Worm (Caenorhabditis elegans) whole organism, L4 larva: ENCODE measurements around the gene ZK686.2.

Experiments used
- F26F4.8 ChIP-seq: fragments of 200-800 bp; sonication (Bioruptor generic); conservative IDR thresholded peaks from 2 replicates; pipeline ENCODE4 v1.3.6; 2022; ENCODE audit warnings: missing genetic modification characterization, missing compliant biosample characterization
- F37D6.2 ChIP-seq: sonication (generic microtip); optimal IDR thresholded peaks from 2 replicates; lab custom pipeline; 2016; ENCODE audit warnings: mild to moderate bottlenecking, missing genetic modification characterization, missing compliant biosample characterization
- R02D3.7 ChIP-seq: fragments of 150-350 bp; sonication (generic microtip); optimal IDR thresholded peaks from 3 replicates; lab custom pipeline; 2014; ENCODE audit warnings: missing biosample characterization, missing genetic modification characterization
- T20F7.1 ChIP-seq: fragments of 200-800 bp; sonication (Bioruptor generic); optimal IDR thresholded peaks from 2 replicates; lab custom pipeline; 2018; ENCODE audit warnings: mild to moderate bottlenecking, missing genetic modification characterization, missing compliant biosample characterization
- Y105C5A.15 ChIP-seq: fragments of 200-800 bp; sonication (Bioruptor generic); IDR thresholded peaks from 2 replicates; pipeline ENCODE4 v1.3.6; 2022; ENCODE audit warnings: missing genetic modification characterization, missing compliant biosample characterization
- aha-1 ChIP-seq: fragments of 150-350 bp; peaks from one replicate; lab custom pipeline; 2014; ENCODE audit warnings: missing biosample characterization, missing genetic modification characterization
- ceh-20 ChIP-seq: fragments of 200-800 bp; sonication (Bioruptor generic); IDR thresholded peaks from 2 replicates; pipeline ENCODE4 v1.3.6; 2022; ENCODE audit warnings: missing genetic modification reagents, missing genetic modification characterization, missing compliant biosample characterization
- ces-1 ChIP-seq: fragments of 150-350 bp; sonication (generic microtip); optimal IDR thresholded peaks from 4 replicates; lab custom pipeline; 2014; ENCODE audit warnings: missing biosample characterization, missing genetic modification reagents, missing genetic modification characterization
- ctbp-1 ChIP-seq: fragments of 200-800 bp; sonication (Bioruptor generic); IDR thresholded peaks from 2 replicates; pipeline ENCODE4 v1.3.6; 2022; ENCODE audit warnings: missing genetic modification reagents, missing genetic modification characterization, missing compliant biosample characterization
- dmd-6 ChIP-seq: fragments of 200-800 bp; sonication (Bioruptor generic); IDR thresholded peaks from 2 replicates; pipeline ENCODE4 v1.3.6; 2022; ENCODE audit warnings: missing genetic modification reagents, missing genetic modification characterization, missing compliant biosample characterization
- dmd-8 ChIP-seq: fragments of 200-800 bp; sonication (Bioruptor generic); IDR thresholded peaks from 2 replicates; pipeline ENCODE4 v1.3.6; 2022; ENCODE audit warnings: missing genetic modification characterization, missing compliant biosample characterization
- duxl-1 ChIP-seq: sonication (generic microtip); optimal IDR thresholded peaks from 2 replicates; lab custom pipeline; 2016; ENCODE audit warnings: mild to moderate bottlenecking, missing genetic modification characterization, moderate library complexity, missing compliant biosample characterization; ENCODE audit not compliant: poor library complexity
- dve-1 ChIP-seq: sonication (generic microtip); optimal IDR thresholded peaks from 2 replicates; lab custom pipeline; 2017; ENCODE audit warnings: antibody characterized with exemption, mild to moderate bottlenecking, missing genetic modification characterization, missing compliant biosample characterization; ENCODE audit not compliant: insufficient read depth
- egl-27 ChIP-seq: sonication (generic microtip); optimal IDR thresholded peaks from 3 replicates; lab custom pipeline; 2017; ENCODE audit warnings: missing biosample characterization, missing genetic modification reagents, missing genetic modification characterization
- egl-43 ChIP-seq: fragments of 200-800 bp; sonication (Bioruptor generic); IDR thresholded peaks from 2 replicates; pipeline ENCODE4 v1.3.6; 2022; ENCODE audit warnings: missing genetic modification reagents, missing genetic modification characterization, missing compliant biosample characterization
- fkh-10 ChIP-seq: fragments of 150-350 bp; optimal IDR thresholded peaks from 2 replicates; lab custom pipeline; 2014; ENCODE audit warnings: missing biosample characterization, missing genetic modification reagents, missing genetic modification characterization
- gei-8 ChIP-seq: fragments of 200-800 bp; sonication (Bioruptor generic); optimal IDR thresholded peaks from 2 replicates; lab custom pipeline; 2018; ENCODE audit warnings: mild to moderate bottlenecking, missing genetic modification characterization, missing compliant biosample characterization
- hlh-30 ChIP-seq: sonication (generic microtip); optimal IDR thresholded peaks from 2 replicates; lab custom pipeline; 2017; ENCODE audit warnings: antibody characterized with exemption, mild to moderate bottlenecking, missing genetic modification characterization, missing compliant biosample characterization; ENCODE audit not compliant: insufficient read depth
- hmg-1.1 ChIP-seq: fragments of 200-800 bp; sonication (Bioruptor generic); IDR thresholded peaks from 2 replicates; pipeline ENCODE4 v1.3.6; 2022; ENCODE audit warnings: missing genetic modification reagents, missing genetic modification characterization, missing compliant biosample characterization
- lin-38 ChIP-seq: fragments of 200-800 bp; sonication (Bioruptor generic); IDR thresholded peaks from 2 replicates; pipeline ENCODE4 v1.3.6; 2022; ENCODE audit warnings: missing genetic modification reagents, missing genetic modification characterization, missing compliant biosample characterization
- lsy-2 ChIP-seq, 2 experiments: fragments of 150-350 bp in 1 of 2; sonication (generic microtip) in 1 of 2; optimal IDR thresholded peaks; 2 replicates each; lab custom pipeline; 2014 to 2017; ENCODE audit warnings: missing biosample characterization in 2 of 2, missing genetic modification characterization in 2 of 2
- madf-9 ChIP-seq: fragments of 200-800 bp; sonication (Bioruptor generic); conservative IDR thresholded peaks from 2 replicates; pipeline ENCODE4 v1.3.6; 2022; ENCODE audit warnings: missing genetic modification reagents, missing genetic modification characterization, missing compliant biosample characterization
- mes-2 ChIP-seq: sonication (generic microtip); optimal IDR thresholded peaks from 2 replicates; lab custom pipeline; 2016; ENCODE audit warnings: missing genotype, mild to moderate bottlenecking, missing genetic modification characterization, missing compliant biosample characterization; ENCODE audit not compliant: poor library complexity, severe bottlenecking
- mxl-2 ChIP-seq: fragments of 200-800 bp; sonication (Bioruptor generic); conservative IDR thresholded peaks from 2 replicates; pipeline ENCODE4 v1.3.6; 2022; ENCODE audit warnings: missing genetic modification reagents, missing genetic modification characterization, missing compliant biosample characterization
- nhr-10 ChIP-seq: fragments of 150-350 bp; optimal IDR thresholded peaks from 2 replicates; lab custom pipeline; 2014; ENCODE audit warnings: missing biosample characterization, missing genetic modification characterization
- nhr-28 ChIP-seq: fragments of 150-350 bp; optimal IDR thresholded peaks from 2 replicates; lab custom pipeline; 2014; ENCODE audit warnings: missing biosample characterization, missing genetic modification characterization
- nhr-42 ChIP-seq: fragments of 200-800 bp; sonication (Bioruptor generic); IDR thresholded peaks from 2 replicates; pipeline ENCODE4 v1.3.6; 2022; ENCODE audit warnings: missing genetic modification characterization, missing compliant biosample characterization
- nhr-76 ChIP-seq: fragments of 150-350 bp; optimal IDR thresholded peaks from 2 replicates; lab custom pipeline; 2014; ENCODE audit warnings: missing biosample characterization, missing genetic modification characterization
- nhr-77 ChIP-seq: fragments of 150-350 bp; optimal IDR thresholded peaks from 2 replicates; lab custom pipeline; 2014; ENCODE audit warnings: missing biosample characterization, missing genetic modification characterization
- pha-4 ChIP-seq, 2 experiments: fragments of 150-350 bp in 1 of 2; fragments of 200-800 bp in 1 of 2; sonication (Bioruptor generic) in 1 of 2; IDR thresholded peaks in 1 of 2; optimal IDR thresholded peaks in 1 of 2; 2 replicates each; pipeline versions ENCODE4 v1.3.6 to Lab custom; 2014 to 2022; ENCODE audit warnings: missing genetic modification characterization in 2 of 2, missing genetic modification reagents in 2 of 2, missing biosample characterization in 1 of 2, missing compliant biosample characterization in 1 of 2
- php-3 ChIP-seq: fragments of 200-800 bp; sonication (Bioruptor generic); IDR thresholded peaks from 2 replicates; pipeline ENCODE4 v1.3.6; 2022; ENCODE audit warnings: missing genetic modification reagents, missing genetic modification characterization, missing compliant biosample characterization
- set-16 ChIP-seq: fragments of 200-800 bp; sonication (Bioruptor generic); IDR thresholded peaks from 2 replicates; pipeline ENCODE4 v1.3.6; 2022; ENCODE audit warnings: missing genetic modification reagents, missing genetic modification characterization, missing compliant biosample characterization
- skn-1 ChIP-seq: fragments of 150-350 bp; optimal IDR thresholded peaks from 2 replicates; lab custom pipeline; 2014; ENCODE audit warnings: missing biosample characterization, missing genetic modification characterization
- snpc-1.2 ChIP-seq: fragments of 200-800 bp; sonication (Bioruptor generic); IDR thresholded peaks from 2 replicates; pipeline ENCODE4 v1.3.6; 2022; ENCODE audit warnings: missing genetic modification reagents, missing genetic modification characterization, missing compliant biosample characterization
- spr-1 ChIP-seq: sonication (generic microtip); optimal IDR thresholded peaks from 2 replicates; lab custom pipeline; 2016; ENCODE audit warnings: mild to moderate bottlenecking, missing genetic modification characterization, missing compliant biosample characterization
- tra-1 ChIP-seq: fragments of 200-800 bp; sonication (Bioruptor generic); IDR thresholded peaks from 2 replicates; pipeline ENCODE4 v1.3.6; 2022; ENCODE audit warnings: missing genetic modification reagents, missing genetic modification characterization, missing compliant biosample characterization
- unc-62 ChIP-seq, 3 experiments: fragments of 150-350 bp in 1 of 3; sonication (generic microtip); optimal IDR thresholded peaks in 2 of 3; peaks in 1 of 3; 1 replicate in 1 of 3; 2 replicates in 2 of 3; lab custom pipeline; 2014 to 2017; ENCODE audit warnings: missing biosample characterization in 3 of 3, missing genetic modification characterization in 3 of 3, missing genetic modification reagents in 3 of 3, missing genotype in 1 of 3
- vab-7 ChIP-seq: fragments of 200-800 bp; sonication (Bioruptor generic); IDR thresholded peaks from 2 replicates; pipeline ENCODE4 v1.3.6; 2022; ENCODE audit warnings: missing genetic modification reagents, missing genetic modification characterization, missing compliant biosample characterization
- zfp-2 ChIP-seq: sonication (generic microtip); optimal IDR thresholded peaks from 2 replicates; lab custom pipeline; 2016; ENCODE audit warnings: mild to moderate bottlenecking, missing genetic modification characterization, missing compliant biosample characterization
- zip-11 ChIP-seq: fragments of 200-800 bp; sonication (Bioruptor generic); IDR thresholded peaks from 2 replicates; pipeline ENCODE4 v1.3.6; 2022; ENCODE audit warnings: missing genetic modification characterization, missing compliant biosample characterization

Gene ZK686.2

DNA sequence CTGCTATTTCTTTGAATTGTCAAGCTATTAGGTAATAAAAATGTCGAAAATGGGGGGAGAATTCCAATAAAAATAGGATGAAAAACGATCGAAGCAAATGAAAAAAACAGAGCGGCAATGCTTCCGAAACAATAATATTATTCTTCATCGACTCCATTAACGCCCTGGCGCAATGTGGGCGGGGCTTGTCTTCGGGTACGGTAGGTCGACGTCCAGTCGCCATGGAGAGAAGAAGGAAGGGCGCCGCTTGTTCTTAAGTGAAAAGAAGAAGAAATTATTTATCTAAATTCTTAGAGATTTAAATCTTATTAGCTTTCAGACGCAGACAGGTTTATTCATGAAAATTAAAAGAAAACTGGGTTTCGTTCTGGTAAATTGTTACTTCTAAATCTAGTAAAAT, 26.4 kb upstream of the ZK686.2 start:
- TF ChIP-seq duxl-1 (tag; lab: Kevin White, UChicago) (peak; percentile 24), spr-1 (tag; lab: Kevin White, UChicago) (no peak), dmd-6 (GFP tag; lab: Robert Waterston, UW) (no peak), nhr-76 (no peak), snpc-1.2 (GFP tag; lab: Robert Waterston, UW) (no peak), lsy-2 (tag; optimal IDR thresholded peaks at IDR 0.05; lab: Kevin White, UChicago) (peak in 1 of 2 experiments; percentile 56)

DNA sequence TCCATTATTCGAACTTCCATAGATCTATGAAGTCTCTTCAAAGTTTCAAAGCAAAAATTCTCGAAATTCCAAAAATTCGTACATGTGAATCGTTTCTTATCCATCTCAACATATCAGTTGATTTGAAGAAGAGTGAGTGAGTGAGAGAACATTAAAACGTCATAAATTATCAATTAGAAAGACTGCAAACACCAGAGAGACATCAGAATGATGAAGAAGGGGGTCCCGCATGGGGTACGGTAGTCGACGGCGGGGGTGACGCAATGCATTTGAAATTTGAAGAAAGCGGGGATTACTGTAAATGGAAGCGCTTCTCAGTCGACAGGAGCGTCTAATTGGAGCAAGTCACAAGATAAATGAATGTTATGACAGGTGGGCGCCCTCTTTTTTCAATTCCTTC, 24.7 kb upstream of the ZK686.2 start:
- TF ChIP-seq hlh-30 (tag; lab: Kevin White, UChicago) (peak; percentile 7), dve-1 (tag; lab: Kevin White, UChicago) (no peak), skn-1 (tag; lab: Kevin White, UChicago) (no peak), mxl-2 (no peak), dmd-8 (GFP tag; lab: Robert Waterston, UW) (no peak), F26F4.8 (GFP tag; lab: Robert Waterston, UW) (no peak), aha-1 (tag; lab: Kevin White, UChicago) (no peak), zfp-2 (no peak), nhr-28 (tag; lab: Kevin White, UChicago) (no peak), set-16 (GFP tag; lab: Robert Waterston, UW) (no peak), egl-27 (tag; lab: Kevin White, UChicago) (no peak), mes-2 (tag; lab: Kevin White, UChicago) (no peak), hmg-1.1 (GFP tag; lab: Robert Waterston, UW) (no peak), nhr-42 (GFP tag; lab: Robert Waterston, UW) (no peak), Y105C5A.15 (GFP tag; lab: Robert Waterston, UW) (no peak), F37D6.2 (tag; lab: Kevin White, UChicago) (no peak), lsy-2 (tag; optimal IDR thresholded peaks at IDR 0.05; lab: Kevin White, UChicago) (peak in 1 of 2 experiments; percentile 68), R02D3.7 (tag; lab: Kevin White, UChicago) (no peak), unc-62 (GFP tag; optimal IDR thresholded peaks at IDR 0.05 in 1 of 2; lab: Kevin White, UChicago) (peak in 1 of 2 experiments; percentile 75), unc-62 (tag; optimal IDR thresholded peaks at IDR 0.05; lab: Kevin White, UChicago) (no peak), lin-38 (GFP tag; lab: Robert Waterston, UW) (no peak), nhr-77 (tag; lab: Kevin White, UChicago) (no peak), ceh-20 (GFP tag; lab: Robert Waterston, UW) (no peak), fkh-10 (GFP tag; lab: Kevin White, UChicago) (no peak), nhr-10 (no peak)

DNA sequence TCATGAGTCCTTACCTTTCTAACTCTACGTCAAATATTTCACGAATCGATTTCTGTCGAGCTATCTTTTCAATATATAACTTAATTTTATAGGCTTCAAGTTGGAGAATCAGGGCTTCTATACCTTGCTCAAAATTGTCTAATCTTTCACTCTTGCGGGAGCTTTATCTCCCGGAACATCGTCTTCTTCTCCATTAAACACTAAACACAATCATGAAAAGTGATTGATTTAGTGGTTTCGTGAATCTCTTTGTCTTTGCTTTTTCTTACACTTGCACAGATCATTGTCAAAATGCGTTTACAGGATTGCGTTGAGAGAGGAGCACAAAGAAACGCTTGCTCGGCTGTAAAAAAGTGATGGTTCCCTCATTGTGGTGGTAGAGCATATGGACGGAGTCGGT, 22.6 kb upstream of the ZK686.2 start:
- TF ChIP-seq php-3 (GFP tag; lab: Robert Waterston, UW), result no peak
- TF ChIP-seq fkh-10 (GFP tag; lab: Kevin White, UChicago), result no peak
- TF ChIP-seq aha-1 (tag; lab: Kevin White, UChicago), result no peak
- TF ChIP-seq zip-11, result no peak
- no peak for TF ChIP-seq pha-4 (GFP tag; IDR thresholded peaks at IDR 0.05; lab: Robert Waterston, UW)
- no peak for TF ChIP-seq pha-4 (tag; optimal IDR thresholded peaks at IDR 0.05; lab: Kevin White, UChicago)
- TF ChIP-seq madf-9 (GFP tag; lab: Robert Waterston, UW), result no peak
- TF ChIP-seq ctbp-1 (GFP tag; lab: Robert Waterston, UW), result no peak
- no peak for TF ChIP-seq nhr-42 (GFP tag; lab: Robert Waterston, UW)
- TF ChIP-seq nhr-28 (tag; lab: Kevin White, UChicago), result no peak
- TF ChIP-seq egl-43 (GFP tag; lab: Robert Waterston, UW), result no peak
- no peak for TF ChIP-seq ces-1 (GFP tag; lab: Kevin White, UChicago)
- no peak for TF ChIP-seq T20F7.1 (GFP tag; lab: Kevin White, UChicago)
- TF ChIP-seq dve-1 (tag; lab: Kevin White, UChicago), result no peak
- TF ChIP-seq vab-7 (GFP tag; lab: Robert Waterston, UW), result no peak
- no peak for TF ChIP-seq snpc-1.2 (GFP tag; lab: Robert Waterston, UW)
- TF ChIP-seq gei-8 (GFP tag; lab: Kevin White, UChicago), result no peak
- no peak for TF ChIP-seq tra-1 (GFP tag; lab: Robert Waterston, UW)
- TF ChIP-seq, all 104 proteins: peak for 0
